Worm (Caenorhabditis elegans) whole organism, L4/young adult: ENCODE results near the gene ZK287.1.

Source experiments
- W03F9.2 ChIP-seq: fragments of 150-350 bp; optimal IDR thresholded peaks from 2 replicates; lab custom pipeline; 2014; ENCODE audit warnings: missing biosample characterization, missing genetic modification characterization
- him-1 ChIP-seq: sonication (generic microtip); optimal IDR thresholded peaks from 2 replicates; lab custom pipeline; 2016; ENCODE audit warnings: missing genotype, missing genetic modification reagents, missing genetic modification characterization, missing compliant biosample characterization

ce11 chrV:9685559-9685958 is 19.1 kb downstream of the ZK287.1 start, which contains the start of gene ZK287.4:
- TF ChIP-seq him-1 (tag; lab: Kevin White, UChicago) (no peak), W03F9.2 (tag; lab: Kevin White, UChicago) (no peak)
